Worm (Caenorhabditis elegans) whole organism, young adult: Measurements from ENCODE around the gene Y76B12C.6.
A peak's percentile ranks its signal among the peaks of the same experiment; 100 is the strongest.

Source experiments
- B0019.2 ChIP-seq: fragments of 200-800 bp; sonication (Bioruptor generic); conservative IDR thresholded peaks from 2 replicates; pipeline ENCODE4 v1.3.6; 2022; ENCODE audit warnings: missing genetic modification reagents, missing genetic modification characterization, missing compliant biosample characterization
- B0336.3 ChIP-seq: fragments of 200-800 bp; sonication (Bioruptor generic); IDR thresholded peaks from 2 replicates; pipeline ENCODE4 v1.3.6; 2022; ENCODE audit warnings: missing genetic modification characterization, missing compliant biosample characterization
- C06A6.2 ChIP-seq: fragments of 200-800 bp; sonication (Bioruptor generic); conservative IDR thresholded peaks from 2 replicates; pipeline ENCODE4 v1.3.6; 2022; ENCODE audit warnings: missing genetic modification characterization, missing compliant biosample characterization
- F10E7.11 ChIP-seq: sonication (generic microtip); optimal IDR thresholded peaks from 2 replicates; lab custom pipeline; 2017; ENCODE audit warnings: mild to moderate bottlenecking, missing genetic modification characterization, moderate library complexity, missing compliant biosample characterization
- F23B12.7 ChIP-seq: sonication (generic microtip); optimal IDR thresholded peaks from 2 replicates; lab custom pipeline; 2017; ENCODE audit warnings: missing genetic modification characterization, mild to moderate bottlenecking, missing compliant biosample characterization, antibody characterized with exemption, moderate library complexity; ENCODE audit not compliant: insufficient read depth
- F33H1.4 ChIP-seq: fragments of 200-800 bp; sonication (Bioruptor generic); IDR thresholded peaks from 2 replicates; pipeline ENCODE4 v1.3.6; 2022; ENCODE audit warnings: missing genetic modification reagents, missing genetic modification characterization, missing compliant biosample characterization
- F37B4.10 ChIP-seq: fragments of 200-800 bp; sonication (Bioruptor generic); IDR thresholded peaks from 2 replicates; pipeline ENCODE4 v1.3.6; 2022; ENCODE audit warnings: missing genetic modification characterization, missing compliant biosample characterization
- Y95B8A.8 ChIP-seq: fragments of 200-800 bp; sonication (Bioruptor generic); IDR thresholded peaks from 2 replicates; pipeline ENCODE4 v1.3.6; 2022; ENCODE audit warnings: missing genetic modification reagents, missing genetic modification characterization, missing compliant biosample characterization
- akir-1 ChIP-seq: fragments of 200-800 bp; sonication (Bioruptor generic); optimal IDR thresholded peaks from 2 replicates; lab custom pipeline; 2018; ENCODE audit warnings: mild to moderate bottlenecking, missing genetic modification characterization, moderate library complexity, missing compliant biosample characterization
- aptf-2 ChIP-seq: fragments of 200-800 bp; sonication (Bioruptor generic); conservative IDR thresholded peaks from 2 replicates; pipeline ENCODE4 v1.3.6; 2022; ENCODE audit warnings: missing genetic modification reagents, missing genetic modification characterization, missing compliant biosample characterization
- attf-6 ChIP-seq: fragments of 200-800 bp; sonication (Bioruptor generic); IDR thresholded peaks from 2 replicates; pipeline ENCODE4 v1.3.6; 2022; ENCODE audit warnings: missing genetic modification reagents, missing genetic modification characterization, missing compliant biosample characterization
- bed-2 ChIP-seq: fragments of 200-800 bp; sonication (Bioruptor generic); IDR thresholded peaks from 2 replicates; pipeline ENCODE4 v1.3.6; 2022; ENCODE audit warnings: missing genetic modification reagents, missing genetic modification characterization, missing compliant biosample characterization
- ccch-3 ChIP-seq: fragments of 200-800 bp; sonication (Bioruptor generic); optimal IDR thresholded peaks from 2 replicates; lab custom pipeline; 2018; ENCODE audit warnings: mild to moderate bottlenecking, missing genetic modification characterization, missing compliant biosample characterization
- cebp-1 ChIP-seq, 2 experiments: fragments of 200-800 bp in 1 of 2; sonication (Bioruptor generic) in 1 of 2; sonication (generic microtip) in 1 of 2; IDR thresholded peaks in 1 of 2; optimal IDR thresholded peaks in 1 of 2; 2 replicates each; pipeline versions ENCODE4 v1.3.6 to Lab custom; 2017 to 2022; ENCODE audit warnings: missing compliant biosample characterization in 2 of 2, missing genetic modification characterization in 2 of 2, mild to moderate bottlenecking in 1 of 2, missing genetic modification reagents in 1 of 2, moderate library complexity in 1 of 2
- ceh-58 ChIP-seq: fragments of 200-800 bp; sonication (Bioruptor generic); IDR thresholded peaks from 2 replicates; pipeline ENCODE4 v1.3.6; 2022; ENCODE audit warnings: missing genetic modification characterization, missing compliant biosample characterization
- dpl-1 ChIP-seq: fragments of 150-350 bp; optimal IDR thresholded peaks from 2 replicates; lab custom pipeline; 2014; ENCODE audit warnings: missing biosample characterization, missing genetic modification reagents, missing genetic modification characterization
- efl-1 ChIP-seq: fragments of 150-350 bp; optimal IDR thresholded peaks from 2 replicates; lab custom pipeline; 2014; ENCODE audit warnings: missing biosample characterization, missing genetic modification reagents, missing genetic modification characterization
- egl-18 ChIP-seq: fragments of 200-800 bp; sonication (Bioruptor generic); IDR thresholded peaks from 2 replicates; pipeline ENCODE4 v1.3.6; 2022; ENCODE audit warnings: missing genetic modification reagents, missing genetic modification characterization, missing compliant biosample characterization
- him-1 ChIP-seq: sonication (generic microtip); optimal IDR thresholded peaks from 2 replicates; lab custom pipeline; 2016; ENCODE audit warnings: missing genotype, missing genetic modification reagents, missing genetic modification characterization, missing compliant biosample characterization
- hmg-1.2 ChIP-seq: fragments of 200-800 bp; sonication (Bioruptor generic); IDR thresholded peaks from 2 replicates; pipeline ENCODE4 v1.3.6; 2022; ENCODE audit warnings: missing genetic modification reagents, missing genetic modification characterization, missing compliant biosample characterization
- hmg-20 ChIP-seq: fragments of 200-800 bp; sonication (Bioruptor generic); IDR thresholded peaks from 2 replicates; pipeline ENCODE4 v1.3.6; 2022; ENCODE audit warnings: missing genetic modification reagents, missing genetic modification characterization, missing compliant biosample characterization
- hrde-1 ChIP-seq: sonication (generic microtip); optimal IDR thresholded peaks from 2 replicates; lab custom pipeline; 2016; ENCODE audit warnings: missing genetic modification characterization, mild to moderate bottlenecking, missing compliant biosample characterization, moderate library complexity, missing genotype, missing genetic modification reagents, borderline replicate concordance
- lag-1 ChIP-seq: fragments of 200-800 bp; sonication (Bioruptor generic); IDR thresholded peaks from 2 replicates; pipeline ENCODE4 v1.3.6; 2022; ENCODE audit warnings: missing genetic modification reagents, missing genetic modification characterization, missing compliant biosample characterization
- let-607 ChIP-seq, 2 experiments: fragments of 200-800 bp in 1 of 2; sonication (Bioruptor generic) in 1 of 2; sonication (generic microtip) in 1 of 2; optimal IDR thresholded peaks; 2 replicates each; lab custom pipeline; 2016 to 2018; ENCODE audit warnings: mild to moderate bottlenecking in 2 of 2, missing compliant biosample characterization in 2 of 2, missing genetic modification characterization in 2 of 2, moderate library complexity in 2 of 2, missing genotype in 1 of 2
- lin-26 ChIP-seq: fragments of 200-800 bp; sonication (Bioruptor generic); IDR thresholded peaks from 2 replicates; pipeline ENCODE4 v1.3.6; 2022; ENCODE audit warnings: missing genetic modification reagents, missing genetic modification characterization, missing compliant biosample characterization
- lin-40 ChIP-seq: sonication (generic microtip); optimal IDR thresholded peaks from 2 replicates; lab custom pipeline; 2016; ENCODE audit warnings: missing genetic modification characterization, mild to moderate bottlenecking, missing compliant biosample characterization, missing genotype, missing genetic modification reagents
- lin-54 ChIP-seq: fragments of 200-800 bp; sonication (Bioruptor generic); optimal IDR thresholded peaks from 2 replicates; lab custom pipeline; 2018; ENCODE audit warnings: mild to moderate bottlenecking, missing genetic modification characterization, missing compliant biosample characterization
- lsl-1 ChIP-seq: fragments of 200-800 bp; sonication (Bioruptor generic); optimal IDR thresholded peaks from 2 replicates; lab custom pipeline; 2018; ENCODE audit warnings: mild to moderate bottlenecking, missing genetic modification characterization, moderate library complexity, missing compliant biosample characterization
- madf-6 ChIP-seq: fragments of 200-800 bp; sonication (Bioruptor generic); IDR thresholded peaks from 2 replicates; pipeline ENCODE4 v1.3.6; 2022; ENCODE audit warnings: missing genetic modification reagents, missing genetic modification characterization, missing compliant biosample characterization
- madf-8 ChIP-seq: fragments of 200-800 bp; sonication (Bioruptor generic); conservative IDR thresholded peaks from 2 replicates; pipeline ENCODE4 v1.3.6; 2022; ENCODE audit warnings: missing genetic modification reagents, missing genetic modification characterization, missing compliant biosample characterization
- mcd-1 ChIP-seq: fragments of 200-800 bp; sonication (Bioruptor generic); IDR thresholded peaks from 2 replicates; pipeline ENCODE4 v1.3.6; 2022; ENCODE audit warnings: missing genetic modification reagents, missing genetic modification characterization, missing compliant biosample characterization
- mes-4 ChIP-seq: sonication (generic microtip); optimal IDR thresholded peaks from 2 replicates; lab custom pipeline; 2016; ENCODE audit warnings: missing genotype, missing genetic modification characterization, missing compliant biosample characterization
- nfya-2 ChIP-seq: fragments of 200-800 bp; sonication (Bioruptor generic); IDR thresholded peaks from 2 replicates; pipeline ENCODE4 v1.3.6; 2022; ENCODE audit warnings: missing genetic modification reagents, missing genetic modification characterization, missing compliant biosample characterization
- pha-4 ChIP-seq: fragments of 150-350 bp; sonication (generic microtip); optimal IDR thresholded peaks from 2 replicates; lab custom pipeline; 2014; ENCODE audit warnings: missing biosample characterization, missing genetic modification reagents, missing genetic modification characterization
- rec-8 ChIP-seq, 2 experiments: sonication (generic microtip); optimal IDR thresholded peaks; 2 replicates each; lab custom pipeline; 2016; ENCODE audit warnings: mild to moderate bottlenecking in 2 of 2, missing genetic modification characterization in 2 of 2, missing genetic modification reagents in 2 of 2, missing genotype in 2 of 2, missing biosample characterization in 1 of 2, missing compliant biosample characterization in 1 of 2, moderate library complexity in 1 of 2
- somi-1 ChIP-seq: fragments of 200-800 bp; sonication (Bioruptor generic); optimal IDR thresholded peaks from 2 replicates; lab custom pipeline; 2018; ENCODE audit warnings: mild to moderate bottlenecking, missing genetic modification characterization, missing compliant biosample characterization
- tbx-9 ChIP-seq: sonication (generic microtip); optimal IDR thresholded peaks from 2 replicates; lab custom pipeline; 2016; ENCODE audit warnings: borderline replicate concordance, missing genetic modification characterization, inconsistent platforms, missing compliant biosample characterization
- unc-130 ChIP-seq: sonication (generic microtip); optimal IDR thresholded peaks from 2 replicates; lab custom pipeline; 2016; ENCODE audit warnings: missing genetic modification reagents, missing genetic modification characterization, missing compliant biosample characterization
- zfh-2 ChIP-seq: fragments of 200-800 bp; sonication (Bioruptor generic); conservative IDR thresholded peaks from 2 replicates; pipeline ENCODE4 v1.3.6; 2022; ENCODE audit warnings: missing genetic modification reagents, missing genetic modification characterization, missing compliant biosample characterization
- zim-3 ChIP-seq: sonication (generic microtip); optimal IDR thresholded peaks from 2 replicates; lab custom pipeline; 2017; ENCODE audit warnings: mild to moderate bottlenecking, missing genetic modification characterization, moderate library complexity, missing compliant biosample characterization
- ztf-25 ChIP-seq: fragments of 200-800 bp; sonication (Bioruptor generic); IDR thresholded peaks from 2 replicates; pipeline ENCODE4 v1.3.6; 2022; ENCODE audit warnings: missing genetic modification reagents, missing genetic modification characterization, missing compliant biosample characterization
- ztf-28 ChIP-seq: fragments of 200-800 bp; sonication (Bioruptor generic); IDR thresholded peaks from 2 replicates; pipeline ENCODE4 v1.3.6; 2022; ENCODE audit warnings: missing genetic modification reagents, missing genetic modification characterization, missing compliant biosample characterization
- ztf-3 ChIP-seq: fragments of 200-800 bp; sonication (Bioruptor generic); optimal IDR thresholded peaks from 2 replicates; lab custom pipeline; 2018; ENCODE audit warnings: mild to moderate bottlenecking, missing genetic modification characterization, missing compliant biosample characterization

Gene Y76B12C.6

DNA sequence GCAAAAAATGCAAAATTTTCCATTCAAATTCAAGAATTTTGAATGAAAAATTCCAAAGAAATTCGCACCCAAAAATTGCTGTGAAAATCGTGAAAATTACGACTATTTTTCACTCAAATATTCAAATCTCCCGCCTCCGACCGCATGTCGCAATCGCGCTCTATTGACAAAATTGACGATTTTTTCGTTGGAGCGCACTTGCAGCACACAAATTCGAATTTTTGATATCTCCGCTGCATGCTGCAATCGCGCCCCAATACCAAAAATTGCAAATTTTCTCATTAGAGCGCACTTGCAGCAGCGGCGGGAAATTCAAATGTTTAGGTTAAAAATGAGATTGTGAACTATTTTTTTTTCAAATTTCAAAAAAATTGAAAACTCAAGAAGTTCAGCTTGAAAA is 16.6 kb downstream of the Y76B12C.6 start:
- TF ChIP-seq ccch-3 (GFP tag; lab: Kevin White, UChicago) (no peak), zim-3 (no peak), mcd-1 (GFP tag; lab: Robert Waterston, UW) (peak; percentile 71), rec-8 (tag; optimal IDR thresholded peaks at IDR 0.05; lab: Kevin White, UChicago) (no peak), B0019.2 (GFP tag; lab: Robert Waterston, UW) (no peak), nfya-2 (GFP tag; lab: Robert Waterston, UW) (no peak)

DNA sequence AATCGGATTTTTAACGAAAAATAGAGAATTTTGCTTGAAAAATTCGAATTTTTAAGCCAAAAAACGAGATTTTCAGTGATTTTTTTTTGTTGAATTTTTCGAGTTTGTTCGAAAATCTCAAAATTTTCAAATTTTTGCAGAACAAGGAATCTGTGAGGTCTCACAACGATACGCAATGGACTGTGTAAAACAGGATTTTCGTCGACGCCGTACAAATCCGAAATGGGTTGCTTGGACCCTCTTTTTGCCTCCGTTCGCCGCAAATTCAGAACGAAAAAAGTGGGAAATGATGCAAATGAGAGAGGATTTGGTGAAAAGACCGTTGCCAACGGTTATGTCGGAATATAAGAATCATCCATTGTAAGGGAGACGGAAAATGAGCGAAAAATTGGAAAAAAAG is 21.1 kb downstream of the Y76B12C.6 start:
- TF ChIP-seq unc-130 (no peak), F23B12.7 (tag; lab: Kevin White, UChicago) (no peak), mes-4 (tag; lab: Kevin White, UChicago) (no peak), bed-2 (GFP tag; lab: Robert Waterston, UW) (no peak), hrde-1 (tag; lab: Kevin White, UChicago) (no peak), tbx-9 (tag; lab: Kevin White, UChicago) (no peak), zfh-2 (GFP tag; lab: Robert Waterston, UW) (no peak), ceh-58 (GFP tag; lab: Robert Waterston, UW) (no peak), attf-6 (no peak), aptf-2 (GFP tag; lab: Robert Waterston, UW) (no peak), hmg-20 (GFP tag; lab: Robert Waterston, UW) (no peak), somi-1 (no peak), rec-8 (tag; optimal IDR thresholded peaks at IDR 0.05; lab: Kevin White, UChicago) (no peak), dpl-1 (no peak), efl-1 (GFP tag; lab: Kevin White, UChicago) (no peak)
- TF ChIP-seq, all 124 proteins: peak for 0

DNA sequence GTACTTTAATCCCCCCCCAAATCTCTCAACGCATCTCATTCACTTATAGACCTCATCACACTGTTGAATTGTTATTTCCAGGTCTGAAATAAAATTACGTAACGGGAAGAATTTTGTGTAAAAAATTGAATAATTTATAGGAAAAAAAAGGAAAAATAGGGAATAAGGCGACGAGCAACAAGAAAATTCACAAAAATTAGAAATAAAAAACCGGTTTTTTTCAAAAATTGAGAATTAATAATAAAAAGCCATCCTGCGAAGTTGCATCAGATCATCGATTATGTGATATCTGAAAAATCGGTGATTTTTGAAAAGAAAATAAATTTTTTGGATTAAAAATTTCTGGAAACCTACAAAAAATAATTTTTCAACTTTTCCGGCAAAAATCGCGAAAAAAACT is 27.7 kb downstream of the Y76B12C.6 start:
- peak; percentile 66 for TF ChIP-seq B0336.3 (GFP tag; lab: Robert Waterston, UW)
- TF ChIP-seq lin-54: peak; percentile 21
- TF ChIP-seq F33H1.4 (GFP tag; lab: Robert Waterston, UW): peak; percentile 20; the same call in 1 of the 2 replicates
- 0 out of 2 replicates have a peak, but pooled peaks have one; percentile 31 for TF ChIP-seq Y95B8A.8 (GFP tag; lab: Robert Waterston, UW)
- TF ChIP-seq madf-6 (GFP tag; lab: Robert Waterston, UW): peak; percentile 39
- TF ChIP-seq nfya-2 (GFP tag; lab: Robert Waterston, UW): no peak
- no peak for TF ChIP-seq unc-130
- peak in 1 of 2 experiments; percentile 22 for TF ChIP-seq rec-8 (tag; optimal IDR thresholded peaks at IDR 0.05; lab: Kevin White, UChicago)
- TF ChIP-seq hmg-1.2 (GFP tag; lab: Robert Waterston, UW): no peak
- no peak for TF ChIP-seq cebp-1 (GFP tag; IDR thresholded peaks at IDR 0.05; lab: Robert Waterston, UW)
- TF ChIP-seq cebp-1 (tag; optimal IDR thresholded peaks at IDR 0.05; lab: Kevin White, UChicago): peak; percentile 26
- no peak for TF ChIP-seq C06A6.2
- TF ChIP-seq madf-8 (GFP tag; lab: Robert Waterston, UW): 0 out of 2 replicates have a peak, but pooled peaks have one; percentile 12
- TF ChIP-seq egl-18 (GFP tag; lab: Robert Waterston, UW): no peak
- TF ChIP-seq zfh-2 (GFP tag; lab: Robert Waterston, UW): no peak
- peak; percentile 15 for TF ChIP-seq lsl-1 (GFP tag; lab: Kevin White, UChicago)
- peak; percentile 100 for TF ChIP-seq him-1 (tag; lab: Kevin White, UChicago)

DNA sequence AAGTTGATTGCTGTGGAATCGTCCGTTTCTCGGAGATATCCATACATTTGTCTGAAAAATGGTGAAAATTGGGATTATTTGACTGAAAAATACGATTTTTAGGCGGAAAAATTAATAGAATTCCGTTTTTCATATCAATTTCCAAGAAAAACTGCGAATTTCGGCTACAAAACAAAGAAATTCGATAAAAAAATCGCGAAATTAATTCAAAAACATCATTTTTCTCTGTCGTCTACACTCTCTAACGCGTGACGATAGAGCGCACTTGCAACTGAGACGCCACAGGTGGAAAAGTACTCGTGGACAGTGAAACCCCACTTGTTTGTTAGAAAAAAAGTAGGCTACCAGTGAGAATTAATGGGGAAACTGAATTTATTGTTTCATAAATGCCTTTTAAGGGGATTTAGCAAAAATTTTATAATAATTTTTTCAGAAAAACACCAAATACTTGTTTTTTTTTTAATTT is 51.8 kb downstream of the Y76B12C.6 start, which contains the start of gene cpsf-1:
Gene cpsf-1 (minus strand): TSS at position 51 of the 466 bp plus-strand sequence.
- TF ChIP-seq pha-4 (no peak), F10E7.11 (tag; lab: Kevin White, UChicago) (no peak), B0336.3 (GFP tag; lab: Robert Waterston, UW) (no peak), lag-1 (GFP tag; lab: Robert Waterston, UW) (no peak), akir-1 (no peak), ztf-28 (GFP tag; lab: Robert Waterston, UW) (no peak), madf-6 (GFP tag; lab: Robert Waterston, UW) (peak; percentile 50; the same call in 1 of the 2 replicates), lsl-1 (GFP tag; lab: Kevin White, UChicago) (peak; percentile 56), lin-40 (tag; lab: Kevin White, UChicago) (no peak), ztf-25 (GFP tag; lab: Robert Waterston, UW) (peak; percentile 65; the same call in 1 of the 2 replicates), ztf-3 (GFP tag; lab: Kevin White, UChicago) (no peak), let-607 (tag; optimal IDR thresholded peaks at IDR 0.05; lab: Kevin White, UChicago) (no peak), lin-26 (no peak), F37B4.10 (GFP tag; lab: Robert Waterston, UW) (no peak)
